Worm (Caenorhabditis elegans): ENCODE measurements around the gene T25D3.3.

ce11 chrII:156999-157499 is 4.7 kb downstream of the T25D3.3 start:
- no peak for TF ChIP-seq cog-1 (tag; optimal IDR thresholded peaks at IDR 0.05)
- no peak for TF ChIP-seq ztf-29 (GFP tag; IDR thresholded peaks at IDR 0.05)
- TF ChIP-seq ztf-23 (GFP tag; IDR thresholded peaks at IDR 0.05), result no peak
- no peak for TF ChIP-seq klf-2 (GFP tag; conservative IDR thresholded peaks at IDR 0.05)
- TF ChIP-seq T22C8.4 (GFP tag; IDR thresholded peaks at IDR 0.05), result no peak

All from whole organism, midembryonic.